Fruit fly (Drosophila melanogaster) whole organism, wandering third instar larva: ENCODE data around the gene CG31821.

Experiments
- CrebA ChIP-seq: fragments of 200-800 bp; sonication (Bioruptor generic); optimal IDR thresholded peaks from 2 replicates; lab custom pipeline; 2016; ENCODE audit warnings: missing biosample characterization, mild to moderate bottlenecking, missing genetic modification characterization, borderline replicate concordance
- GATAd ChIP-seq: sonication (Bioruptor generic); optimal IDR thresholded peaks from 2 replicates; lab custom pipeline; 2016; ENCODE audit warnings: missing biosample characterization, missing genetic modification characterization
- pan ChIP-seq: fragments of >200 bp; optimal IDR thresholded peaks from 2 replicates; lab custom pipeline; 2017
- sv ChIP-seq: fragments of 200-800 bp; sonication (Bioruptor generic); optimal IDR thresholded peaks from 3 replicates; lab custom pipeline; 2016; ENCODE audit warnings: missing biosample characterization, missing genetic modification characterization

DNA sequence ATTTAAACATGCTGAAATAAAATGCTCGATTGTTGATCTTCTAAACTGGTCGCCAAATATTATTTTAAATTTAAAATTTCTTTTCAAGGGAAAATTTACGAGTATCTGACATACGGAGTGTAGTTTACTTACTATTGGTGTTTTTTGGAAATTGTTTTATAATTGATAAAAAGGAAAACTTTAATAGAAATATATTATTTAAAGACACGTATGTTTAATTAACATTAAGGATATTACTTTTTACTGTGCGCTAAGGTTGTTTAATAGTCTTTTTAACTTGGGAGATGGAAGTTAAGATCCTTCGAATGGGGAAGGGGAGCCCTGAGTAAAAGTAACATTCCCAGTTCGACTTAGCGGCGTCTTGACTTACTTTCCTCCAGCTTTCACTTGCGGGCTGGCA, 22.2 kb downstream of the CG31821 start, which contains the start of gene CG7653:
- no peak for TF ChIP-seq CrebA (GFP tag; lab: Kevin White, UChicago)
- no peak for TF ChIP-seq GATAd
- TF ChIP-seq sv, result no peak
- TF ChIP-seq pan (lab: Kevin White, UChicago), result no peak
